Fruit fly (Drosophila melanogaster): ENCODE measurements around the gene Calx.

The Calx gene

DNA sequence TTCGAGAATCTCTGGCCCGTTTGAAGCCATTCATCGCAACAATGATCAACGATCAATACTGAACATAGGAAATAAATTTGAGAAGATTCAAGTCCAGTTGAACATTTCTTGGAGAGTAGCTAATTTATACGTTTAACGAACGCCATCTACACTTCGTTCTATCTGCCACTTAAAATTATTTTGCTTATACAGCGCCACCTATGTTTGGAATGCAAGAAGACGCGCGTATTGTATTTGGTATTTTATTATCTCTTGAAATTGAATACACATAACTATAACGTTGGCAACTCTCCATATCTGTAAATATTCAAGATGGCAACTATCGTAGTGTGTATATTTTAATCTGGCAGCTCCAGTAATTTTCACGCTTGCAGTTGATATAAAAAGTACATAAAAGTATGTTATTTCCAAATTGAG lies 30.0 kb upstream of the Calx start (continued):
- no peak for TF ChIP-seq Camta (GFP tag; optimal IDR thresholded peaks at IDR 0.05)
- no peak for TF ChIP-seq stc (GFP tag; IDR thresholded peaks at IDR 0.05)
- peak; percentile 99 for TF ChIP-seq CTCF (GFP tag; optimal IDR thresholded peaks at IDR 0.05)
- TF ChIP-seq CG5245 (GFP tag; optimal IDR thresholded peaks at IDR 0.05), result peak; percentile 37
- TF ChIP-seq Scr (GFP tag; IDR thresholded peaks at IDR 0.05; ENCODE audit: partially characterized antibody), result no peak
- peak; percentile 8 for TF ChIP-seq CG4424 (GFP tag; optimal IDR thresholded peaks at IDR 0.05)
- no peak for TF ChIP-seq CG3726 (GFP tag; IDR thresholded peaks at IDR 0.05)
- TF ChIP-seq CG3407 (GFP tag; optimal IDR thresholded peaks at IDR 0.05), result no peak
- TF ChIP-seq CG6272 (GFP tag; IDR thresholded peaks at IDR 0.05), result no peak
- TF ChIP-seq Vsx1 (GFP tag; optimal IDR thresholded peaks at IDR 0.05), result peak; percentile 96
- no peak for TF ChIP-seq nom (GFP tag; optimal IDR thresholded peaks at IDR 0.05)
- TF ChIP-seq gro (GFP tag; optimal IDR thresholded peaks at IDR 0.05), result peak; percentile 17
- no peak for TF ChIP-seq ranshi (GFP tag; IDR thresholded peaks at IDR 0.05)
- peak; percentile 10 for TF ChIP-seq Chrac-16 (GFP tag; optimal IDR thresholded peaks at IDR 0.05)
- peak; percentile 15 for TF ChIP-seq CG13424 (tag; optimal IDR thresholded peaks at IDR 0.05)
- peak; percentile 59 for TF ChIP-seq E2f2 (GFP tag; IDR thresholded peaks at IDR 0.05)
- TF ChIP-seq wdn (GFP tag; IDR thresholded peaks at IDR 0.05), result no peak
- TF ChIP-seq E2f1 (GFP tag; IDR thresholded peaks at IDR 0.05), result peak; percentile 28; the same call in 1 of the 2 replicates
- TF ChIP-seq CG6175 (GFP tag; IDR thresholded peaks at IDR 0.05), result no peak
- peak in 1 of 2 experiments; percentile 53 for TF ChIP-seq Pdp1 (GFP tag; optimal IDR thresholded peaks at IDR 0.05)
- no peak for TF ChIP-seq cwo (GFP tag; optimal IDR thresholded peaks at IDR 0.05)
- TF ChIP-seq CG17612 (GFP tag; IDR thresholded peaks at IDR 0.05), result no peak
- no peak for TF ChIP-seq CG12155 (GFP tag; optimal IDR thresholded peaks at IDR 0.05)
- no peak for TF ChIP-seq CG10366 (GFP tag; IDR thresholded peaks at IDR 0.05)
- TF ChIP-seq pros (GFP tag; optimal IDR thresholded peaks at IDR 0.05), result no peak
- peak; percentile 61; the same call in 1 of the 2 replicates for TF ChIP-seq CG32767 (GFP tag; IDR thresholded peaks at IDR 0.05)
- TF ChIP-seq Kr (GFP tag; optimal IDR thresholded peaks at IDR 0.05), result no peak
- TF ChIP-seq CG17829 (tag; optimal IDR thresholded peaks at IDR 0.05), result no peak
- peak; percentile 27 for TF ChIP-seq CG11504 (tag; optimal IDR thresholded peaks at IDR 0.05)
- no peak for TF ChIP-seq CG8478 (optimal IDR thresholded peaks at IDR 0.05)
- TF ChIP-seq CG15601 (tag; optimal IDR thresholded peaks at IDR 0.05), result peak; percentile 44
- TF ChIP-seq Dbx (GFP tag; IDR thresholded peaks at IDR 0.05), result peak; percentile 63; the same call in 2 of the 3 replicates
- peak; percentile 63 for TF ChIP-seq CG8290 (GFP tag; optimal IDR thresholded peaks at IDR 0.05)
- peak in 1 of 2 experiments; percentile 90 for TF ChIP-seq CG8290 (tag; optimal IDR thresholded peaks at IDR 0.05)
- no peak for TF ChIP-seq Gsc (GFP tag; IDR thresholded peaks at IDR 0.05)
- 0 out of 2 replicates have a peak, but pooled peaks have one; percentile 31 for TF ChIP-seq Ptx1 (GFP tag; IDR thresholded peaks at IDR 0.05)
- peak; percentile 69 for TF ChIP-seq CG10979 (tag; optimal IDR thresholded peaks at IDR 0.05)
- TF ChIP-seq CG3995 (GFP tag; optimal IDR thresholded peaks at IDR 0.05), result no peak
- peak; percentile 46 for TF ChIP-seq Hsf (GFP tag; optimal IDR thresholded peaks at IDR 0.05)
- peak; percentile 77 for TF ChIP-seq Rfx (GFP tag; IDR thresholded peaks at IDR 0.05)
- no peak for TF ChIP-seq seq (GFP tag; IDR thresholded peaks at IDR 0.05)
- TF ChIP-seq insv (GFP tag; optimal IDR thresholded peaks at IDR 0.05), result peak in 1 of 2 experiments; percentile 58
- TF ChIP-seq lab (GFP tag; optimal IDR thresholded peaks at IDR 0.05), result no peak
- TF ChIP-seq CG31365 (tag; optimal IDR thresholded peaks at IDR 0.05), result peak; percentile 39
- no peak for TF ChIP-seq bigmax (GFP tag; optimal IDR thresholded peaks at IDR 0.05)
- no peak for TF ChIP-seq CG30020 (tag; optimal IDR thresholded peaks at IDR 0.05)
- no peak for TF ChIP-seq NK7.1 (GFP tag; optimal IDR thresholded peaks at IDR 0.05)
- peak; percentile 63 for TF ChIP-seq bab2 (GFP tag; optimal IDR thresholded peaks at IDR 0.05)
- TF ChIP-seq maf-S (GFP tag; optimal IDR thresholded peaks at IDR 0.05), result peak; percentile 6
- peak; percentile 4 for TF ChIP-seq CG14965 (GFP tag; optimal IDR thresholded peaks at IDR 0.05; ENCODE audit: borderline replicate concordance)
- peak; percentile 48 for TF ChIP-seq Dp (GFP tag; optimal IDR thresholded peaks at IDR 0.05)
- TF ChIP-seq gt (GFP tag; IDR thresholded peaks at IDR 0.05), result no peak
- no peak for TF ChIP-seq CG10321 (GFP tag; IDR thresholded peaks at IDR 0.05)
